Worm (Caenorhabditis elegans): ENCODE measurements around the gene F42D1.4.

F42D1.4 gene

DNA sequence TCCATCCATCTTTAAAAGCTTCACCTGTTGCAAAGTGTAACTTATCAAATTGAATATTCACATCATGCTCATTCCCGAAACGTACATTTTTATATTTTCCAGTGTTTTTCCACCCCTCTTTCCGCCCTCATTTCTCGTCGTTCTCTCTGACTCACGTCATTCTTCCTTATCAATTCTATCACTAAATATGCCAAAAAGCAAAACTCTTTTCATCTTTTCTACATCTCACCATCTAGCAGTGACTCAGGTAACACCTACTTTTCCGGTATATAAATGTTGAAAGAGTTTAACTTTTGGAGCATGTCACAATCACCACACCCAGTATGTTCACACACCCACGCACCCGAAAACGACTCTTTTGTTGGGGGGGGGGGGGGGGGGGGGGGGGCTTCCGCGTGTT is 37.4 kb downstream of the F42D1.4 start:
- TF ChIP-seq hpl-2 (GFP tag; optimal IDR thresholded peaks at IDR 0.05) (no peak), fkh-8 (tag; optimal IDR thresholded peaks at IDR 0.05) (peak; percentile 21), nhr-84 (tag; optimal IDR thresholded peaks at IDR 0.05) (no peak), alr-1 (tag; optimal IDR thresholded peaks at IDR 0.05; ENCODE audit: borderline replicate concordance) (no peak)

DNA sequence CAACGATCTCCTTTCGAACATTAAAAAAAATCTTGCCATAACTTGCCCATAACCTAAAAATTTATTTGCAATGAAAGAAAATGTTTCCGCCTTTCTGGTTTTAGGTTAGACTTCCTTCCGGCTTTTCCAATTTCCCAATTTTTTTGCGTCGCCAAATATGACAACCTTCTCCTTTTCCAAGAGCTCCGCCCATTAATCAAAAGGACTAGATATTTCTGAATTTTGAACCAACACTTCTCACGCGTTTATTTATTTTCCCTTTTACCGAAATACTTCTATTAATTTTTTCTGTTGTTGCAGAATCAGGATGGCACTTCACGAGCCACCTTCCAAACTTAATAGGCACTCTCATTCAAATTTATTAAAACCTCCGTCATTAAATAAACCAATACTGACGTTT is 38.6 kb downstream of the F42D1.4 start, which contains the start of gene egrh-1:
Gene egrh-1 (plus strand): TSS at position 301 of the 400 bp plus-strand sequence.
- TF ChIP-seq unc-62 (GFP tag; optimal IDR thresholded peaks at IDR 0.05) (no peak), mep-1 (tag; optimal IDR thresholded peaks at IDR 0.05) (no peak), nhr-85 (tag) (no peak), efl-3 (GFP tag; optimal IDR thresholded peaks at IDR 0.05) (no peak), C34B4.2 (tag; optimal IDR thresholded peaks at IDR 0.05) (no peak), Y116A8C.19 (tag; optimal IDR thresholded peaks at IDR 0.05; ENCODE audit: borderline replicate concordance) (no peak), ceh-82 (tag; optimal IDR thresholded peaks at IDR 0.05) (no peak), nhr-77 (tag; optimal IDR thresholded peaks at IDR 0.05) (no peak), sup-37 (GFP tag; optimal IDR thresholded peaks at IDR 0.05) (no peak), grh-1 (GFP tag; IDR thresholded peaks at IDR 0.05) (no peak), irx-1 (tag; optimal IDR thresholded peaks at IDR 0.05) (no peak)

DNA sequence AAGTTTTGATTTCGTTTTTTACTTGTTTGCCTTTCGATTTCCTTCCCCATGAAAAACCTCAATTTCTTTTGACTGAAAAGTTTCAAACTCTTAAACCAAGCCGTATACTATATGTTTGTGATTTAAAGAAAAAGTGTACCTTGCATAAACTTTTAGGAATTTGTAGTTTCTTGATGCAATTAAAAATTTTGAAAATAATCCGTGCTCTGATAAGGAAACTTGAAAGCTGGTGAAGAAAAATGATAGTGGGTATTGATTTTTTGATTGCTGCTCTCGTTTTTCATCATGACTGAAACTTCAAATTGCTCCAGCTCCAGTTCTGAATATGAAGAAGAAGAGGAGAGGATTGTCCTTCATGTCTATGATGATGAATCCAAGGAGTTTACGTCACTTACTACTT is 42.0 kb downstream of the F42D1.4 start, which contains the start of gene acd-3:
Gene acd-3 (plus strand): TSS at position 222 of the 400 bp plus-strand sequence.
- TF ChIP-seq skn-1 (tag; optimal IDR thresholded peaks at IDR 0.05) (no peak), nhr-85 (tag) (peak; percentile 31)

DNA sequence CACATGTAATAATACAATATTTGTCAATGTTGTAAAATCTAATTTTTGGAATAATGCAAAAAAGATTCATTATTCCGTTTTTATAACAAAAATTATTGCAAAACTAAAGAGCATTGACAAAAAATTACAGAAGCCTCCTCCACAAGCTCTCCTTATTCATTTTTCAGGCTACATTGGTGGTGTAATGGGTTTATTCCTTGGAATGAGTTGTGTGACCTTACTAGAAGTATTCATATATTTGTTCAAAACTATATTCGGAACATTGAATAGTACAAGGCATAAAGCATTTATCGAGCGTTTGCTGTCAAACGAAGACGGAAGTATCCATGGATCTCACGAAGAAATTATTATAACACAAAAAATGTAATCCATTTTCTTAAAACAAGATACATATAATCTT is 44.9 kb downstream of the F42D1.4 start:
- no peak for TF ChIP-seq ztf-4 (tag; optimal IDR thresholded peaks at IDR 0.05)
- TF ChIP-seq lin-15B (tag; optimal IDR thresholded peaks at IDR 0.05), result no peak
- TF ChIP-seq efl-1 (optimal IDR thresholded peaks at IDR 0.05), result no peak
- TF ChIP-seq efl-1 (GFP tag; optimal IDR thresholded peaks at IDR 0.05 in 1 of 2), result peak in 1 of 2 experiments; percentile 91

DNA sequence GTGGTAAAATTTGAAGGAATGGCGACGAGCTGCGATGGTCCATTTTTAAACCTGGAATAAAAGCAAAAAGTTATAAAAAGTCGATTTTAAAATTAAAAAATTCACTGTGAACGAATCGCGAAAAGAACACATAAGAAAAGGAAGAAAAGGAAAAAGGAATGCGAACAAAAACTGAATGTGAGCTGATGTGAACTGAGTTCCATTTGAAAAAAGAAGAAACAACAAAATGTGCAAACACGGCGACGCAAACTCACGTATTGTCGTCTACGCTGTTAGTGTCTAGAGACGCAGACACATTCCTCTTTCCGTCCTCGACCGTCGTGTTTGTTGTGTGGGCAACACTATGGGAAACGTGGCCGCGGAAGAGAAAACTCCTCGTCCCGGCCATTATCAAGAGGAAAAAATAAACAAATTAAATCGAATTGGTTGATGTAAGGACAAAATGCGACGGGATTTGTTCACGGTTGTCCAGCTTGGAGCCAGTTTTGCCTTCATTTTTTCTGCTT is 46.7 kb downstream of the F42D1.4 start, which contains the start of the genes C27C12.1 and C27C12.4:
Gene C27C12.1 (minus strand): TSS at position 51 of the 506 bp plus-strand sequence.
Gene C27C12.4 (plus strand): TSS at position 375 of the 506 bp plus-strand sequence.
- TF ChIP-seq nhr-47 (tag; optimal IDR thresholded peaks at IDR 0.05), result peak; percentile 93
- peak; percentile 93 for TF ChIP-seq lir-3 (tag; optimal IDR thresholded peaks at IDR 0.05; ENCODE audit: poor library complexity)
- peak; percentile 95 for TF ChIP-seq lin-14 (GFP tag; optimal IDR thresholded peaks at IDR 0.05)
- TF ChIP-seq unc-98 (GFP tag; IDR thresholded peaks at IDR 0.05), result peak; percentile 55; the same call in 1 of the 2 replicates
- peak in 3 of 6 experiments; percentile 44 to 70 (median 67) for TF ChIP-seq elt-3 (tag; optimal IDR thresholded peaks at IDR 0.05)
- TF ChIP-seq hlh-17 (GFP tag; optimal IDR thresholded peaks at IDR 0.05; ENCODE audit: borderline replicate concordance), result no peak
- peak; percentile 54 for TF ChIP-seq lin-39 (tag; optimal IDR thresholded peaks at IDR 0.05)
- TF ChIP-seq fkh-10 (GFP tag; optimal IDR thresholded peaks at IDR 0.05), result peak; percentile 90
- peak; percentile 82 to 90 (median 84) for TF ChIP-seq ceh-82 (tag; optimal IDR thresholded peaks at IDR 0.05)
- peak; percentile 92 for TF ChIP-seq C16A3.4 (tag; optimal IDR thresholded peaks at IDR 0.05)
- no peak for TF ChIP-seq alr-1 (tag; optimal IDR thresholded peaks at IDR 0.05; ENCODE audit: borderline replicate concordance)
- TF ChIP-seq Y116A8C.19 (tag; optimal IDR thresholded peaks at IDR 0.05; ENCODE audit: borderline replicate concordance), result no peak
- no peak for TF ChIP-seq aha-1 (tag; optimal IDR thresholded peaks at IDR 0.05)
- TF ChIP-seq unc-130 (tag; optimal IDR thresholded peaks at IDR 0.05), result peak; percentile 84
- TF ChIP-seq nhr-85 (tag), result peak; percentile 93
- TF ChIP-seq efl-1 (optimal IDR thresholded peaks at IDR 0.05), result peak; percentile 80 to 86
- peak; percentile 67 to 95 for TF ChIP-seq efl-1 (GFP tag; optimal IDR thresholded peaks at IDR 0.05 in 1 of 2)
- TF ChIP-seq mep-1 (tag; optimal IDR thresholded peaks at IDR 0.05), result peak; percentile 93
- peak; percentile 85 for TF ChIP-seq irx-1 (tag; optimal IDR thresholded peaks at IDR 0.05)
- TF ChIP-seq egl-13 (tag; optimal IDR thresholded peaks at IDR 0.05), result peak; percentile 79
- TF ChIP-seq zip-4 (GFP tag; optimal IDR thresholded peaks at IDR 0.05), result peak; percentile 54
- peak; percentile 83 for TF ChIP-seq dsc-1 (tag; optimal IDR thresholded peaks at IDR 0.05)
- TF ChIP-seq lin-13 (GFP tag; optimal IDR thresholded peaks at IDR 0.05), result peak; percentile 66
- TF ChIP-seq blmp-1 (tag; optimal IDR thresholded peaks at IDR 0.05), result peak; percentile 59
- peak; percentile 94 for TF ChIP-seq tbx-2 (tag; optimal IDR thresholded peaks at IDR 0.05)
- peak; percentile 67 for TF ChIP-seq grh-1 (GFP tag; IDR thresholded peaks at IDR 0.05)
- TF ChIP-seq jun-1 (tag; optimal IDR thresholded peaks at IDR 0.05), result peak; percentile 84
- peak; percentile 63 for TF ChIP-seq pax-3 (tag; optimal IDR thresholded peaks at IDR 0.05)
- TF ChIP-seq dpl-1 (GFP tag; optimal IDR thresholded peaks at IDR 0.05), result peak; percentile 71 to 79 (median 79)
- TF ChIP-seq nhr-77 (tag; optimal IDR thresholded peaks at IDR 0.05), result peak; percentile 66
- peak; percentile 86 for TF ChIP-seq snpc-4 (tag; optimal IDR thresholded peaks at IDR 0.05)
- TF ChIP-seq mab-9 (GFP tag; IDR thresholded peaks at IDR 0.05), result peak; percentile 83
- peak; percentile 47 for TF ChIP-seq nhr-11 (tag; optimal IDR thresholded peaks at IDR 0.05)
